Fruit fly (Drosophila melanogaster) whole organism, wandering third instar larva: ENCODE measurements around the gene not.

Experiments
- Abd-B ChIP-seq: fragments of >200 bp; optimal IDR thresholded peaks from 2 replicates; lab custom pipeline; 2017; ENCODE audit warnings: missing biosample characterization, missing genetic modification characterization
- Jra ChIP-seq: sonication (Bioruptor generic); optimal IDR thresholded peaks from 2 replicates; lab custom pipeline; 2016; ENCODE audit warnings: missing biosample characterization, missing genetic modification characterization
- OdsH ChIP-seq: fragments of 200-800 bp; sonication (Bioruptor generic); optimal IDR thresholded peaks from 2 replicates; lab custom pipeline; 2016; ENCODE audit warnings: missing biosample characterization, mild to moderate bottlenecking, missing genetic modification characterization
- Sp1 ChIP-seq: fragments of 200-800 bp; sonication (Bioruptor generic); optimal IDR thresholded peaks from 3 replicates; lab custom pipeline; 2019; ENCODE audit warnings: missing biosample characterization, mild to moderate bottlenecking, missing genetic modification characterization, moderate library complexity
- Vsx2 ChIP-seq: fragments of 200-300, 225-300 bp; sonication (Bioruptor generic); optimal IDR thresholded peaks from 2 replicates; lab custom pipeline; 2018; ENCODE audit warnings: missing biosample characterization, missing genetic modification characterization; ENCODE audit not compliant: partially characterized antibody
- dmrt93B ChIP-seq: fragments of 200-800 bp; sonication (Bioruptor generic); optimal IDR thresholded peaks from 2 replicates; lab custom pipeline; 2018; ENCODE audit warnings: missing biosample characterization, mild to moderate bottlenecking, missing genetic modification characterization
- h ChIP-seq: fragments of 200-800 bp; sonication (Bioruptor generic); optimal IDR thresholded peaks from 3 replicates; lab custom pipeline; 2016; ENCODE audit warnings: missing biosample characterization, mild to moderate bottlenecking, missing genetic modification characterization
- lola ChIP-seq: fragments of >200 bp; optimal IDR thresholded peaks from 2 replicates; lab custom pipeline; 2017; ENCODE audit warnings: missing biosample characterization, missing genetic modification characterization
- psq ChIP-seq: fragments of 200-800 bp; sonication (Bioruptor generic); optimal IDR thresholded peaks from 3 replicates; lab custom pipeline; 2017; ENCODE audit warnings: missing biosample characterization, mild to moderate bottlenecking, missing genetic modification characterization, moderate library complexity
- sv ChIP-seq: fragments of 200-800 bp; sonication (Bioruptor generic); optimal IDR thresholded peaks from 3 replicates; lab custom pipeline; 2016; ENCODE audit warnings: missing biosample characterization, missing genetic modification characterization
- tai ChIP-seq: sonication (Bioruptor generic); optimal IDR thresholded peaks from 2 replicates; lab custom pipeline; 2016; ENCODE audit warnings: missing biosample characterization, missing genetic modification characterization
- usp ChIP-seq: fragments of >200 bp; optimal IDR thresholded peaks from 2 replicates; lab custom pipeline; 2017; ENCODE audit warnings: missing biosample characterization, missing genetic modification characterization

DNA sequence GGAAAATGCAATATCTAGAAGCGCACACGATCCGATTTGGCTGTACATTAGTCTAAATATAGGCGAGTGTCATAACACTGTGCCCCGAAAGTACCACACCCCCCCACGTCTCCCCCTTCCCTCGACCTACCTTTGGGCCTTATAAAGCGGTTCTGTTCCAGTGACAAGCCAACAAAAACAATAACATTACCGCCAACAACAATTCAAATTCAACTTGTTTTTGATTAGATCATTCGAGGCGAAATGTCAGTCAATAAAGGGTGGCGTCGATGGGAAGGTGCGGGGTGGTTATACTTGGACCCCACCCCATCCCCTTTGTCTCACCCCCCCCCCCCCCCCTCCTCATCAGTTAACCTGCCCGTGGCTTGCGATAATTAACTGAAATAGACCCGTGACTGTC lies 11.2 kb upstream of the not start:
- TF ChIP-seq dmrt93B (GFP tag; lab: Kevin White, UChicago) (no peak), Sp1 (GFP tag; lab: Kevin White, UChicago) (no peak), usp (GFP tag; lab: Kevin White, UChicago) (no peak), psq (GFP tag; lab: Kevin White, UChicago) (no peak), Abd-B (no peak), lola (no peak), OdsH (GFP tag; lab: Kevin White, UChicago) (no peak), Vsx2 (GFP tag; lab: Kevin White, UChicago) (peak; percentile 17), h (GFP tag; lab: Kevin White, UChicago) (no peak), sv (GFP tag; lab: Kevin White, UChicago) (no peak), tai (GFP tag; lab: Kevin White, UChicago) (no peak), Jra (GFP tag; lab: Kevin White, UChicago) (no peak)
